ENCODE assay signal across 1 fruit fly cellular context in genomic region chr2L:8104094-8104493, dm6.
A peak's percentile ranks its signal among the peaks of the same experiment; 100 is the strongest.
TF ChIP-seq lines count a peak whose summit lies in the region.

No protein-coding gene starts in this region.

TF ChIP-seq in whole organism, embryonic, 481 proteins besides CTCF, POLR2A, EP300 and RAD21 (continued from another document and continues in another):
- no peak for TF ChIP-seq ERR (GFP tag; optimal IDR thresholded peaks at IDR 0.05; lab: Kevin White, UChicago)
- TF ChIP-seq Hsf (GFP tag; optimal IDR thresholded peaks at IDR 0.05; lab: Kevin White, UChicago): no peak
- no peak for TF ChIP-seq sna (GFP tag; IDR thresholded peaks at IDR 0.05; lab: Robert Waterston, UW; ENCODE audit: partially characterized antibody)
- no peak for TF ChIP-seq CG12219 (GFP tag; optimal IDR thresholded peaks at IDR 0.05; lab: Kevin White, UChicago)
- TF ChIP-seq CG17912 (GFP tag; optimal IDR thresholded peaks at IDR 0.05; lab: Kevin White, UChicago): no peak
- no peak for TF ChIP-seq sqz (GFP tag; optimal IDR thresholded peaks at IDR 0.05; lab: Kevin White, UChicago)
- no peak for TF ChIP-seq CG6854 (GFP tag; optimal IDR thresholded peaks at IDR 0.05; lab: Kevin White, UChicago)
- TF ChIP-seq CG10543 (GFP tag; optimal IDR thresholded peaks at IDR 0.05; lab: Kevin White, UChicago): no peak
- TF ChIP-seq ken (GFP tag; IDR thresholded peaks at IDR 0.05; lab: Robert Waterston, UW): no peak
- no peak for TF ChIP-seq ATbp (GFP tag; optimal IDR thresholded peaks at IDR 0.05; lab: Kevin White, UChicago)
- TF ChIP-seq cwo (GFP tag; optimal IDR thresholded peaks at IDR 0.05; lab: Kevin White, UChicago): no peak
- no peak for TF ChIP-seq Ravus (GFP tag; IDR thresholded peaks at IDR 0.05; lab: Robert Waterston, UW)
- TF ChIP-seq crol (GFP tag; IDR thresholded peaks at IDR 0.05; lab: Robert Waterston, UW): peak; percentile 92
- no peak for TF ChIP-seq Abd-B (GFP tag; optimal IDR thresholded peaks at IDR 0.05; lab: Kevin White, UChicago)
- TF ChIP-seq knrl (GFP tag; IDR thresholded peaks at IDR 0.05; lab: Robert Waterston, UW; ENCODE audit: partially characterized antibody): no peak
- TF ChIP-seq CG9797 (GFP tag; optimal IDR thresholded peaks at IDR 0.05; lab: Kevin White, UChicago): no peak
- no peak for TF ChIP-seq CG1602 (GFP tag; optimal IDR thresholded peaks at IDR 0.05; lab: Kevin White, UChicago)
- no peak for TF ChIP-seq CG17802 (tag; optimal IDR thresholded peaks at IDR 0.05; lab: Kevin White, UChicago)
- TF ChIP-seq CG7928 (GFP tag; optimal IDR thresholded peaks at IDR 0.05; lab: Kevin White, UChicago): no peak
- TF ChIP-seq exex (tag; optimal IDR thresholded peaks at IDR 0.05; lab: Kevin White, UChicago): peak; percentile 19
- no peak for TF ChIP-seq abd-A (tag; optimal IDR thresholded peaks at IDR 0.05; lab: Kevin White, UChicago)
- no peak for TF ChIP-seq p53 (GFP tag; optimal IDR thresholded peaks at IDR 0.05; lab: Kevin White, UChicago)
- TF ChIP-seq CG8944 (GFP tag; optimal IDR thresholded peaks at IDR 0.05; lab: Kevin White, UChicago): no peak
- no peak for TF ChIP-seq az2 (GFP tag; optimal IDR thresholded peaks at IDR 0.05; lab: Kevin White, UChicago)
- TF ChIP-seq CG10654 (GFP tag; optimal IDR thresholded peaks at IDR 0.05; lab: Kevin White, UChicago): no peak
- TF ChIP-seq Hmr (GFP tag; optimal IDR thresholded peaks at IDR 0.05; lab: Kevin White, UChicago): no peak
- peak; percentile 63 for TF ChIP-seq kni (GFP tag; optimal IDR thresholded peaks at IDR 0.05; lab: Kevin White, UChicago)
- TF ChIP-seq Nf-YC (tag; optimal IDR thresholded peaks at IDR 0.05; lab: Kevin White, UChicago): peak; percentile 10
- TF ChIP-seq cato (GFP tag; optimal IDR thresholded peaks at IDR 0.05; lab: Kevin White, UChicago; ENCODE audit: borderline replicate concordance): no peak
- peak; percentile 41 for TF ChIP-seq sens (GFP tag; lab: Kevin White, UChicago)
- no peak for TF ChIP-seq CG8089 (GFP tag; optimal IDR thresholded peaks at IDR 0.05; lab: Kevin White, UChicago)
- TF ChIP-seq tap (tag; optimal IDR thresholded peaks at IDR 0.05; lab: Kevin White, UChicago): no peak
- TF ChIP-seq ewg (GFP tag; optimal IDR thresholded peaks at IDR 0.05; lab: Kevin White, UChicago): no peak
- peak; percentile 50 for TF ChIP-seq CG7745 (tag; optimal IDR thresholded peaks at IDR 0.05; lab: Kevin White, UChicago)
- peak; percentile 45 for TF ChIP-seq Blimp-1 (GFP tag; optimal IDR thresholded peaks at IDR 0.05; lab: Kevin White, UChicago)
- no peak for TF ChIP-seq CG18476 (GFP tag; optimal IDR thresholded peaks at IDR 0.05; lab: Kevin White, UChicago)
- no peak for TF ChIP-seq maf-S (GFP tag; optimal IDR thresholded peaks at IDR 0.05; lab: Kevin White, UChicago)
- no peak for TF ChIP-seq CG12299 (tag; optimal IDR thresholded peaks at IDR 0.05; lab: Kevin White, UChicago)
- TF ChIP-seq HLH3B (GFP tag; IDR thresholded peaks at IDR 0.05; lab: Robert Waterston, UW): no peak
- no peak for TF ChIP-seq CG10462 (GFP tag; optimal IDR thresholded peaks at IDR 0.05; lab: Kevin White, UChicago)
- TF ChIP-seq CG4820 (GFP tag; optimal IDR thresholded peaks at IDR 0.05; lab: Kevin White, UChicago): no peak
- no peak for TF ChIP-seq tio (GFP tag; optimal IDR thresholded peaks at IDR 0.05; lab: Kevin White, UChicago)
- TF ChIP-seq CG5180 (GFP tag; optimal IDR thresholded peaks at IDR 0.05; lab: Kevin White, UChicago): no peak
- TF ChIP-seq CG4730 (GFP tag; IDR thresholded peaks at IDR 0.05; lab: Robert Waterston, UW): no peak
- no peak for TF ChIP-seq CG15073 (GFP tag; optimal IDR thresholded peaks at IDR 0.05; lab: Kevin White, UChicago)
- peak; percentile 5 for TF ChIP-seq wek (GFP tag; optimal IDR thresholded peaks at IDR 0.05; lab: Kevin White, UChicago)
- no peak for TF ChIP-seq psq (GFP tag; optimal IDR thresholded peaks at IDR 0.05; lab: Kevin White, UChicago)
- no peak for TF ChIP-seq nerfin-1 (tag; optimal IDR thresholded peaks at IDR 0.05; lab: Kevin White, UChicago)
- no peak for TF ChIP-seq CG15696 (tag; optimal IDR thresholded peaks at IDR 0.05; lab: Kevin White, UChicago)
- TF ChIP-seq CG2199 (GFP tag; IDR thresholded peaks at IDR 0.05; lab: Robert Waterston, UW): no peak
- TF ChIP-seq Oaz (GFP tag; IDR thresholded peaks at IDR 0.05; lab: Robert Waterston, UW): no peak
- no peak for TF ChIP-seq luna (GFP tag; optimal IDR thresholded peaks at IDR 0.05; lab: Kevin White, UChicago)
- TF ChIP-seq lmd (GFP tag; IDR thresholded peaks at IDR 0.05; lab: Robert Waterston, UW): no peak
- peak; percentile 61 for TF ChIP-seq ftz-f1 (GFP tag; optimal IDR thresholded peaks at IDR 0.05; lab: Kevin White, UChicago)
- no peak for TF ChIP-seq CG7786 (GFP tag; optimal IDR thresholded peaks at IDR 0.05; lab: Kevin White, UChicago)
- no peak for TF ChIP-seq Spps (tag; optimal IDR thresholded peaks at IDR 0.05; lab: Kevin White, UChicago)
- TF ChIP-seq CG18619 (GFP tag; optimal IDR thresholded peaks at IDR 0.05; lab: Kevin White, UChicago): no peak
- no peak for TF ChIP-seq Dp (GFP tag; optimal IDR thresholded peaks at IDR 0.05; lab: Kevin White, UChicago)
- TF ChIP-seq bowl (GFP tag; IDR thresholded peaks at IDR 0.05; lab: Robert Waterston, UW): no peak
- no peak for TF ChIP-seq CG16779 (GFP tag; IDR thresholded peaks at IDR 0.05; lab: Robert Waterston, UW)
- peak; percentile 8; the same call in 1 of the 2 replicates for TF ChIP-seq CG32532 (GFP tag; IDR thresholded peaks at IDR 0.05; lab: Robert Waterston, UW)
- no peak for TF ChIP-seq zfh2 (GFP tag; optimal IDR thresholded peaks at IDR 0.05; lab: Kevin White, UChicago)
- no peak for TF ChIP-seq CoRest (tag; optimal IDR thresholded peaks at IDR 0.05; lab: Kevin White, UChicago)
- TF ChIP-seq Ets65A (GFP tag; lab: Kevin White, UChicago): no peak
- TF ChIP-seq HmgD (GFP tag; optimal IDR thresholded peaks at IDR 0.05; lab: Kevin White, UChicago): no peak
- no peak for TF ChIP-seq lab (GFP tag; optimal IDR thresholded peaks at IDR 0.05; lab: Kevin White, UChicago)
- peak; percentile 40 for TF ChIP-seq CG12769 (tag; optimal IDR thresholded peaks at IDR 0.05; lab: Kevin White, UChicago)
- no peak for TF ChIP-seq fd102C (GFP tag; optimal IDR thresholded peaks at IDR 0.05; lab: Kevin White, UChicago)
- no peak for TF ChIP-seq CG2129 (GFP tag; IDR thresholded peaks at IDR 0.05; lab: Robert Waterston, UW; ENCODE audit: partially characterized antibody)
- TF ChIP-seq sd (tag; optimal IDR thresholded peaks at IDR 0.05; lab: Kevin White, UChicago): no peak
- TF ChIP-seq CG10321 (GFP tag; IDR thresholded peaks at IDR 0.05; lab: Robert Waterston, UW): peak; percentile 75
- no peak for TF ChIP-seq Dll (GFP tag; IDR thresholded peaks at IDR 0.05; lab: Robert Waterston, UW; ENCODE audit: partially characterized antibody)
- TF ChIP-seq CG33557 (GFP tag; optimal IDR thresholded peaks at IDR 0.05; lab: Kevin White, UChicago): no peak
- no peak for TF ChIP-seq nau (GFP tag; optimal IDR thresholded peaks at IDR 0.05; lab: Kevin White, UChicago)
- TF ChIP-seq chif (GFP tag; optimal IDR thresholded peaks at IDR 0.05; lab: Kevin White, UChicago): no peak
- TF ChIP-seq C15 (GFP tag; IDR thresholded peaks at IDR 0.05; lab: Robert Waterston, UW): no peak
- TF ChIP-seq BtbVII (GFP tag; optimal IDR thresholded peaks at IDR 0.05; lab: Kevin White, UChicago): no peak
- no peak for TF ChIP-seq CG8290 (GFP tag; optimal IDR thresholded peaks at IDR 0.05; lab: Kevin White, UChicago)
- TF ChIP-seq CG8290 (tag; optimal IDR thresholded peaks at IDR 0.05; lab: Kevin White, UChicago): no peak
- TF ChIP-seq CG4360 (GFP tag; IDR thresholded peaks at IDR 0.05; lab: Robert Waterston, UW): peak; percentile 64
- TF ChIP-seq ap (GFP tag; IDR thresholded peaks at IDR 0.05; lab: Robert Waterston, UW): no peak
- no peak for TF ChIP-seq CG9437 (GFP tag; optimal IDR thresholded peaks at IDR 0.05; lab: Kevin White, UChicago)
- TF ChIP-seq CG2678 (tag; optimal IDR thresholded peaks at IDR 0.05; lab: Kevin White, UChicago): no peak
- TF ChIP-seq da (GFP tag; optimal IDR thresholded peaks at IDR 0.05; lab: Kevin White, UChicago): no peak
- TF ChIP-seq fru (optimal IDR thresholded peaks at IDR 0.05; lab: Kevin White, UChicago): no peak
- TF ChIP-seq Hr78 (GFP tag; optimal IDR thresholded peaks at IDR 0.05; lab: Kevin White, UChicago): peak in 1 of 2 experiments; percentile 79
- no peak for TF ChIP-seq CG11560 (tag; IDR thresholded peaks at IDR 0.05; lab: Robert Waterston, UW)
- no peak for TF ChIP-seq Jarid2 (GFP tag; optimal IDR thresholded peaks at IDR 0.05; lab: Kevin White, UChicago)
- no peak for TF ChIP-seq CrebB (tag; optimal IDR thresholded peaks at IDR 0.05; lab: Kevin White, UChicago)
- no peak for TF ChIP-seq bab2 (GFP tag; optimal IDR thresholded peaks at IDR 0.05; lab: Kevin White, UChicago)
- peak; percentile 49 for TF ChIP-seq yki (optimal IDR thresholded peaks at IDR 0.05; lab: Kevin White, UChicago)
- 0 out of 2 replicates have a peak, but pooled peaks have one; percentile 21 for TF ChIP-seq Atf6 (GFP tag; IDR thresholded peaks at IDR 0.05; lab: Robert Waterston, UW)
- TF ChIP-seq pho (GFP tag; optimal IDR thresholded peaks at IDR 0.05; lab: Kevin White, UChicago): no peak
- no peak for TF ChIP-seq bcd (GFP tag; optimal IDR thresholded peaks at IDR 0.05; lab: Kevin White, UChicago)
- TF ChIP-seq CG13775 (GFP tag; optimal IDR thresholded peaks at IDR 0.05; lab: Kevin White, UChicago): no peak
- no peak for TF ChIP-seq Xbp1 (GFP tag; optimal IDR thresholded peaks at IDR 0.05; lab: Kevin White, UChicago)
- TF ChIP-seq Dek (tag; optimal IDR thresholded peaks at IDR 0.05; lab: Kevin White, UChicago): no peak
- TF ChIP-seq lola (GFP tag; optimal IDR thresholded peaks at IDR 0.05; lab: Kevin White, UChicago): peak in 1 of 3 experiments; percentile 0
- TF ChIP-seq CG2120 (GFP tag; optimal IDR thresholded peaks at IDR 0.05; lab: Kevin White, UChicago): no peak
- TF ChIP-seq jigr1 (GFP tag; IDR thresholded peaks at IDR 0.05; lab: Robert Waterston, UW): no peak
- no peak for TF ChIP-seq CG8924 (tag; optimal IDR thresholded peaks at IDR 0.05; lab: Kevin White, UChicago)
- no peak for TF ChIP-seq CG14860 (GFP tag; IDR thresholded peaks at IDR 0.05; lab: Robert Waterston, UW; ENCODE audit: partially characterized antibody)
- TF ChIP-seq chinmo (GFP tag; IDR thresholded peaks at IDR 0.05; lab: Robert Waterston, UW; ENCODE audit: partially characterized antibody): peak; percentile 95; the same call in 3 of the 4 replicates
- no peak for TF ChIP-seq MESR4 (GFP tag; optimal IDR thresholded peaks at IDR 0.05; lab: Kevin White, UChicago)
- no peak for TF ChIP-seq tup (GFP tag; optimal IDR thresholded peaks at IDR 0.05; lab: Kevin White, UChicago)
- no peak for TF ChIP-seq NK7.1 (GFP tag; optimal IDR thresholded peaks at IDR 0.05; lab: Kevin White, UChicago)
- TF ChIP-seq btn (GFP tag; optimal IDR thresholded peaks at IDR 0.05; lab: Kevin White, UChicago): no peak
- no peak for TF ChIP-seq slp2 (GFP tag; optimal IDR thresholded peaks at IDR 0.05; lab: Kevin White, UChicago)
- TF ChIP-seq BEAF-32 (GFP tag; optimal IDR thresholded peaks at IDR 0.05; lab: Kevin White, UChicago): no peak
- no peak for TF ChIP-seq disco-r (GFP tag; optimal IDR thresholded peaks at IDR 0.05; lab: Kevin White, UChicago)
- TF ChIP-seq CG34422 (GFP tag; IDR thresholded peaks at IDR 0.05; lab: Robert Waterston, UW): no peak; the same call in 2 of the 3 replicates
- no peak for TF ChIP-seq tx (GFP tag; optimal IDR thresholded peaks at IDR 0.05; lab: Kevin White, UChicago)
- no peak for TF ChIP-seq emc (GFP tag; optimal IDR thresholded peaks at IDR 0.05; lab: Kevin White, UChicago)
- TF ChIP-seq CG7963 (GFP tag; IDR thresholded peaks at IDR 0.05; lab: Robert Waterston, UW; ENCODE audit: partially characterized antibody): no peak
- TF ChIP-seq CG4707 (GFP tag; optimal IDR thresholded peaks at IDR 0.05; lab: Kevin White, UChicago): no peak
- no peak for TF ChIP-seq jing (GFP tag; optimal IDR thresholded peaks at IDR 0.05; lab: Kevin White, UChicago)
- no peak for TF ChIP-seq HHEX (GFP tag; optimal IDR thresholded peaks at IDR 0.05; lab: Kevin White, UChicago)
- no peak for TF ChIP-seq CG2116 (GFP tag; optimal IDR thresholded peaks at IDR 0.05; lab: Kevin White, UChicago)
- no peak for TF ChIP-seq CG13424 (tag; optimal IDR thresholded peaks at IDR 0.05; lab: Kevin White, UChicago)
- peak; percentile 79 for TF ChIP-seq cg (GFP tag; optimal IDR thresholded peaks at IDR 0.05; lab: Kevin White, UChicago)
- TF ChIP-seq cad (GFP tag; optimal IDR thresholded peaks at IDR 0.05; lab: Kevin White, UChicago): no peak
- no peak for TF ChIP-seq Dbx (GFP tag; IDR thresholded peaks at IDR 0.05; lab: Robert Waterston, UW)
- TF ChIP-seq gce (GFP tag; IDR thresholded peaks at IDR 0.05; lab: Robert Waterston, UW): no peak
- TF ChIP-seq bigmax (GFP tag; optimal IDR thresholded peaks at IDR 0.05; lab: Kevin White, UChicago): no peak
- TF ChIP-seq eve (GFP tag; optimal IDR thresholded peaks at IDR 0.05; lab: Kevin White, UChicago): no peak
- no peak for TF ChIP-seq CG6813 (GFP tag; optimal IDR thresholded peaks at IDR 0.05; lab: Kevin White, UChicago)
- TF ChIP-seq CG1832 (GFP tag; optimal IDR thresholded peaks at IDR 0.05; lab: Kevin White, UChicago): peak; percentile 75
- no peak for TF ChIP-seq CG15601 (tag; optimal IDR thresholded peaks at IDR 0.05; lab: Kevin White, UChicago)
- TF ChIP-seq Vsx1 (GFP tag; optimal IDR thresholded peaks at IDR 0.05; lab: Kevin White, UChicago): peak; percentile 99
- no peak for TF ChIP-seq Sry-β (GFP tag; optimal IDR thresholded peaks at IDR 0.05; lab: Kevin White, UChicago)
- no peak for TF ChIP-seq row (GFP tag; IDR thresholded peaks at IDR 0.05; lab: Robert Waterston, UW)
- TF ChIP-seq CG17361 (GFP tag; IDR thresholded peaks at IDR 0.05; lab: Robert Waterston, UW): no peak
- TF ChIP-seq CG18599 (GFP tag; optimal IDR thresholded peaks at IDR 0.05; lab: Kevin White, UChicago): no peak
- TF ChIP-seq mirr (GFP tag; optimal IDR thresholded peaks at IDR 0.05; lab: Kevin White, UChicago): no peak
- no peak for TF ChIP-seq grau (tag; optimal IDR thresholded peaks at IDR 0.05; lab: Kevin White, UChicago)
- no peak for TF ChIP-seq stc (GFP tag; IDR thresholded peaks at IDR 0.05; lab: Robert Waterston, UW)
- no peak for TF ChIP-seq CG9727 (GFP tag; optimal IDR thresholded peaks at IDR 0.05; lab: Kevin White, UChicago)
- no peak for TF ChIP-seq CG10147 (GFP tag; optimal IDR thresholded peaks at IDR 0.05; lab: Kevin White, UChicago)
- no peak for TF ChIP-seq mam (GFP tag; optimal IDR thresholded peaks at IDR 0.05; lab: Kevin White, UChicago)
- no peak for TF ChIP-seq gsb-n (tag; optimal IDR thresholded peaks at IDR 0.05; lab: Kevin White, UChicago)
